Worm (Caenorhabditis elegans) whole organism, late embryonic: Measurements from ENCODE around the gene gcy-1.

ENCODE experiments used
- C08G9.2 ChIP-seq: sonication (generic microtip); optimal IDR thresholded peaks from 2 replicates; lab custom pipeline; 2016; ENCODE audit warnings: mild to moderate bottlenecking, missing genetic modification characterization, moderate library complexity, missing compliant biosample characterization
- C38D4.7 ChIP-seq: fragments of 200-800 bp; sonication (Bioruptor generic); optimal IDR thresholded peaks from 2 replicates; lab custom pipeline; 2018; ENCODE audit warnings: mild to moderate bottlenecking, missing genetic modification characterization, moderate library complexity, missing compliant biosample characterization
- F13H6.1 ChIP-seq: sonication (generic microtip); optimal IDR thresholded peaks from 2 replicates; lab custom pipeline; 2016; ENCODE audit warnings: missing genetic modification characterization, missing compliant biosample characterization
- K02D7.2 ChIP-seq: sonication (generic microtip); optimal IDR thresholded peaks from 2 replicates; lab custom pipeline; 2017; ENCODE audit warnings: mild to moderate bottlenecking, missing genetic modification characterization, missing compliant biosample characterization
- K09A11.1 ChIP-seq: sonication (generic microtip); optimal IDR thresholded peaks from 2 replicates; lab custom pipeline; 2017; ENCODE audit warnings: antibody characterized with exemption, mild to moderate bottlenecking, missing genetic modification characterization, missing compliant biosample characterization; ENCODE audit not compliant: insufficient read depth
- ahr-1 ChIP-seq: sonication (generic microtip); optimal IDR thresholded peaks from 2 replicates; lab custom pipeline; 2016; ENCODE audit warnings: missing genetic modification characterization, missing compliant biosample characterization
- ceh-14 ChIP-seq: sonication (generic microtip); optimal IDR thresholded peaks from 2 replicates; lab custom pipeline; 2016; ENCODE audit warnings: missing genotype, missing genetic modification characterization, missing compliant biosample characterization
- ceh-18 ChIP-seq: sonication (generic microtip); optimal IDR thresholded peaks from 2 replicates; lab custom pipeline; 2016; ENCODE audit warnings: missing genetic modification characterization, missing compliant biosample characterization
- ceh-19 ChIP-seq: fragments of 200-800 bp; sonication (Bioruptor generic); optimal IDR thresholded peaks from 2 replicates; lab custom pipeline; 2018; ENCODE audit warnings: mild to moderate bottlenecking, missing genetic modification characterization, missing compliant biosample characterization
- ceh-2 ChIP-seq: sonication (generic microtip); optimal IDR thresholded peaks from 2 replicates; lab custom pipeline; 2016; ENCODE audit warnings: missing genotype, missing genetic modification characterization, missing compliant biosample characterization
- ceh-22 ChIP-seq: sonication (generic microtip); optimal IDR thresholded peaks from 2 replicates; lab custom pipeline; 2017; ENCODE audit warnings: missing biosample characterization, missing genetic modification characterization
- ceh-30 ChIP-seq: fragments of 150-350 bp; optimal IDR thresholded peaks from 2 replicates; lab custom pipeline; 2014; ENCODE audit warnings: missing biosample characterization, missing genetic modification characterization
- ceh-34 ChIP-seq: sonication (generic microtip); optimal IDR thresholded peaks from 2 replicates; lab custom pipeline; 2016; ENCODE audit warnings: mild to moderate bottlenecking, missing genetic modification characterization, missing compliant biosample characterization
- ceh-45 ChIP-seq: fragments of 200-800 bp; sonication (Bioruptor generic); IDR thresholded peaks from 2 replicates; pipeline ENCODE4 v1.3.6; 2022; ENCODE audit warnings: missing genetic modification reagents, missing genetic modification characterization, missing compliant biosample characterization
- ceh-48 ChIP-seq: sonication (generic microtip); optimal IDR thresholded peaks from 2 replicates; lab custom pipeline; 2016; ENCODE audit warnings: missing genetic modification characterization, inconsistent platforms, missing compliant biosample characterization
- ceh-6 ChIP-seq: fragments of 200-800 bp; sonication (Bioruptor generic); optimal IDR thresholded peaks from 2 replicates; lab custom pipeline; 2018; ENCODE audit warnings: mild to moderate bottlenecking, missing genetic modification characterization, missing compliant biosample characterization
- ceh-9 ChIP-seq: sonication (generic microtip); optimal IDR thresholded peaks from 2 replicates; lab custom pipeline; 2016; ENCODE audit warnings: mild to moderate bottlenecking, missing genetic modification characterization, inconsistent platforms, missing compliant biosample characterization
- che-1 ChIP-seq: sonication (generic microtip); optimal IDR thresholded peaks from 2 replicates; lab custom pipeline; 2016; ENCODE audit warnings: mild to moderate bottlenecking, missing genetic modification characterization, missing compliant biosample characterization
- elt-2 ChIP-seq: sonication (generic microtip); optimal IDR thresholded peaks from 2 replicates; lab custom pipeline; 2016; ENCODE audit warnings: missing genetic modification reagents, missing genetic modification characterization, missing compliant biosample characterization
- elt-4 ChIP-seq: sonication (generic microtip); optimal IDR thresholded peaks from 2 replicates; lab custom pipeline; 2016; ENCODE audit warnings: missing genetic modification characterization, missing compliant biosample characterization
- ets-4 ChIP-seq: sonication (generic microtip); optimal IDR thresholded peaks from 2 replicates; lab custom pipeline; 2016; ENCODE audit warnings: missing genetic modification characterization, missing compliant biosample characterization
- gmeb-2 ChIP-seq: sonication (generic microtip); optimal IDR thresholded peaks from 2 replicates; lab custom pipeline; 2016; ENCODE audit warnings: missing genetic modification characterization, inconsistent platforms, missing compliant biosample characterization
- hlh-13 ChIP-seq: fragments of 200-800 bp; sonication (Bioruptor generic); optimal IDR thresholded peaks from 2 replicates; lab custom pipeline; 2018; ENCODE audit warnings: mild to moderate bottlenecking, missing genetic modification characterization, missing compliant biosample characterization
- hlh-15 ChIP-seq: sonication (generic microtip); optimal IDR thresholded peaks from 2 replicates; lab custom pipeline; 2016; ENCODE audit warnings: missing genetic modification characterization, missing compliant biosample characterization
- hlh-6 ChIP-seq: sonication (generic microtip); optimal IDR thresholded peaks from 2 replicates; lab custom pipeline; 2016; ENCODE audit warnings: missing genotype, missing genetic modification characterization, missing compliant biosample characterization
- hlh-8 ChIP-seq: sonication (generic microtip); optimal IDR thresholded peaks from 2 replicates; lab custom pipeline; 2016; ENCODE audit warnings: missing genotype, missing genetic modification characterization, missing compliant biosample characterization
- madf-2 ChIP-seq: sonication (generic microtip); optimal IDR thresholded peaks from 2 replicates; lab custom pipeline; 2017; ENCODE audit warnings: missing genetic modification characterization, missing compliant biosample characterization
- nfya-1 ChIP-seq: sonication (generic microtip); optimal IDR thresholded peaks from 2 replicates; lab custom pipeline; 2017; ENCODE audit warnings: missing genetic modification characterization, mild to moderate bottlenecking, missing compliant biosample characterization, antibody characterized with exemption, moderate library complexity
- nhr-11 ChIP-seq: fragments of 150-350 bp; optimal IDR thresholded peaks from 2 replicates; lab custom pipeline; 2014; ENCODE audit warnings: missing biosample characterization, missing genetic modification characterization
- nhr-232 ChIP-seq: sonication (generic microtip); optimal IDR thresholded peaks from 2 replicates; lab custom pipeline; 2016; ENCODE audit warnings: missing genetic modification characterization, missing compliant biosample characterization
- npax-4 ChIP-seq: sonication (generic microtip); optimal IDR thresholded peaks from 2 replicates; lab custom pipeline; 2016; ENCODE audit warnings: missing genetic modification characterization, missing compliant biosample characterization
- pag-3 ChIP-seq: sonication (generic microtip); optimal IDR thresholded peaks from 2 replicates; lab custom pipeline; 2016; ENCODE audit warnings: missing compliant biosample characterization, missing genetic modification characterization, borderline replicate concordance
- pat-9 ChIP-seq: fragments of 200-800 bp; sonication (Bioruptor generic); optimal IDR thresholded peaks from 2 replicates; lab custom pipeline; 2018; ENCODE audit warnings: mild to moderate bottlenecking, missing genetic modification characterization, moderate library complexity, missing compliant biosample characterization
- pax-1 ChIP-seq: fragments of 150-350 bp; optimal IDR thresholded peaks from 2 replicates; lab custom pipeline; 2014; ENCODE audit warnings: missing biosample characterization, missing genetic modification characterization
- pha-2 ChIP-seq: sonication (generic microtip); optimal IDR thresholded peaks from 2 replicates; lab custom pipeline; 2017; ENCODE audit warnings: mild to moderate bottlenecking, missing genetic modification characterization, missing compliant biosample characterization
- pha-4 ChIP-seq: fragments of 150-350 bp; optimal IDR thresholded peaks from 2 replicates; lab custom pipeline; 2018; ENCODE audit warnings: missing biosample characterization, missing genetic modification reagents, missing genetic modification characterization
- pqm-1 ChIP-seq: sonication (generic microtip); optimal IDR thresholded peaks from 2 replicates; lab custom pipeline; 2016; ENCODE audit warnings: missing genetic modification characterization, missing compliant biosample characterization
- pros-1 ChIP-seq: fragments of 150-350 bp; optimal IDR thresholded peaks from 2 replicates; lab custom pipeline; 2014; ENCODE audit warnings: missing biosample characterization, missing genetic modification reagents, missing genetic modification characterization
- ref-2 ChIP-seq: sonication (generic microtip); optimal IDR thresholded peaks from 2 replicates; lab custom pipeline; 2016; ENCODE audit warnings: missing genetic modification characterization, missing compliant biosample characterization
- rnt-1 ChIP-seq: sonication (generic microtip); optimal IDR thresholded peaks from 2 replicates; lab custom pipeline; 2016; ENCODE audit warnings: missing genetic modification characterization, missing compliant biosample characterization
- sdc-2 ChIP-seq: sonication (generic microtip); optimal IDR thresholded peaks from 2 replicates; lab custom pipeline; 2016; ENCODE audit warnings: missing genotype, missing genetic modification characterization, missing compliant biosample characterization
- sox-2 ChIP-seq: fragments of 200-800 bp; sonication (Bioruptor generic); IDR thresholded peaks from 2 replicates; pipeline ENCODE4 v1.3.6; 2022; ENCODE audit warnings: missing genetic modification reagents, missing genetic modification characterization, missing compliant biosample characterization
- syd-9 ChIP-seq: sonication (generic microtip); optimal IDR thresholded peaks from 2 replicates; lab custom pipeline; 2016; ENCODE audit warnings: mild to moderate bottlenecking, missing genetic modification characterization, moderate library complexity, missing compliant biosample characterization
- tbx-2 ChIP-seq: sonication (generic microtip); optimal IDR thresholded peaks from 2 replicates; lab custom pipeline; 2016; ENCODE audit warnings: missing genetic modification characterization, missing compliant biosample characterization
- tbx-7 ChIP-seq: sonication (generic microtip); optimal IDR thresholded peaks from 2 replicates; lab custom pipeline; 2016; ENCODE audit warnings: missing genotype, missing genetic modification characterization, missing compliant biosample characterization
- unc-3 ChIP-seq, 2 experiments: fragments of 200-800 bp in 1 of 2; sonication (Bioruptor generic) in 1 of 2; sonication (generic microtip) in 1 of 2; conservative IDR thresholded peaks in 1 of 2; optimal IDR thresholded peaks in 1 of 2; 2 replicates each; pipeline versions ENCODE4 v1.3.6 to Lab custom; 2016 to 2022; ENCODE audit warnings: missing compliant biosample characterization in 2 of 2, missing genetic modification characterization in 2 of 2, missing genetic modification reagents in 1 of 2
- unc-42 ChIP-seq: sonication (generic microtip); optimal IDR thresholded peaks from 2 replicates; lab custom pipeline; 2016; ENCODE audit warnings: missing genotype, missing genetic modification characterization, missing compliant biosample characterization
- zip-5 ChIP-seq: sonication (generic microtip); optimal IDR thresholded peaks from 2 replicates; lab custom pipeline; 2016; ENCODE audit warnings: missing genetic modification characterization, missing compliant biosample characterization
- ztf-16 ChIP-seq: sonication (generic microtip); optimal IDR thresholded peaks from 2 replicates; lab custom pipeline; 2017; ENCODE audit warnings: missing genetic modification characterization, missing compliant biosample characterization

The gcy-1 gene

ce11 chrII:9516836-9517235 is at the start of gene gcy-1:
Gene gcy-1, minus strand, starts transcription at chrII:9516936.
- no peak for TF ChIP-seq ets-4 (tag; lab: Kevin White, UChicago)
- TF ChIP-seq ceh-19 (GFP tag; lab: Kevin White, UChicago) = no peak
- no peak for TF ChIP-seq pha-4
- no peak for TF ChIP-seq ceh-14 (tag; lab: Kevin White, UChicago)
- TF ChIP-seq C38D4.7 (GFP tag; lab: Kevin White, UChicago) = no peak
- no peak for TF ChIP-seq hlh-15
- no peak for TF ChIP-seq ztf-16 (tag; lab: Kevin White, UChicago)
- TF ChIP-seq sox-2 = no peak
- no peak for TF ChIP-seq rnt-1 (tag; lab: Kevin White, UChicago)
- TF ChIP-seq ref-2 (tag; lab: Kevin White, UChicago) = no peak

ce11 chrII:9566045-9566444 is 49.3 kb upstream of the gcy-1 start:
- TF ChIP-seq ztf-16 (tag; lab: Kevin White, UChicago) (peak; percentile 68), ets-4 (tag; lab: Kevin White, UChicago) (no peak), pqm-1 (no peak), ref-2 (tag; lab: Kevin White, UChicago) (peak; percentile 85), pat-9 (tag; lab: Kevin White, UChicago) (peak; percentile 84), pag-3 (peak; percentile 68), npax-4 (tag; lab: Kevin White, UChicago) (peak; percentile 79), hlh-13 (peak; percentile 73), hlh-8 (peak; percentile 49), C08G9.2 (tag; lab: Kevin White, UChicago) (peak; percentile 72), ceh-45 (GFP tag; lab: Robert Waterston, UW) (peak; percentile 83), sox-2 (peak; percentile 76), pax-1 (tag; lab: Kevin White, UChicago) (no peak), rnt-1 (tag; lab: Kevin White, UChicago) (peak; percentile 63), F13H6.1 (peak; percentile 68), ahr-1 (tag; lab: Kevin White, UChicago) (peak; percentile 67), madf-2 (tag; lab: Kevin White, UChicago) (peak; percentile 76), hlh-15 (peak; percentile 77), elt-2 (tag; lab: Kevin White, UChicago) (peak; percentile 91), syd-9 (tag; lab: Kevin White, UChicago) (peak; percentile 86), K02D7.2 (tag; lab: Kevin White, UChicago) (peak; percentile 72), unc-42 (tag; lab: Kevin White, UChicago) (peak; percentile 38), ceh-19 (GFP tag; lab: Kevin White, UChicago) (peak; percentile 91), ceh-6 (peak; percentile 88), elt-4 (tag; lab: Kevin White, UChicago) (no peak), hlh-6 (tag; lab: Kevin White, UChicago) (peak; percentile 93), ceh-14 (tag; lab: Kevin White, UChicago) (peak; percentile 16), pha-2 (tag; lab: Kevin White, UChicago) (peak; percentile 75), che-1 (peak; percentile 89), pha-4 (no peak), ceh-30 (tag; lab: Kevin White, UChicago) (no peak), nfya-1 (tag; lab: Kevin White, UChicago) (peak; percentile 53), ceh-34 (tag; lab: Kevin White, UChicago) (peak; percentile 80), ceh-18 (tag; lab: Kevin White, UChicago) (peak; percentile 70), nhr-11 (tag; lab: Kevin White, UChicago) (no peak), ceh-22 (tag; lab: Kevin White, UChicago) (no peak), tbx-7 (tag; lab: Kevin White, UChicago) (peak; percentile 45), zip-5 (peak; percentile 65), gmeb-2 (tag; lab: Kevin White, UChicago) (peak; percentile 81), ceh-48 (tag; lab: Kevin White, UChicago) (peak; percentile 73), sdc-2 (tag; lab: Kevin White, UChicago) (peak; percentile 80), ceh-9 (tag; lab: Kevin White, UChicago) (peak; percentile 74), pros-1 (no peak), nhr-232 (tag; lab: Kevin White, UChicago) (peak; percentile 89), K09A11.1 (peak; percentile 83), ceh-2 (tag; lab: Kevin White, UChicago) (peak; percentile 60), tbx-2 (tag; lab: Kevin White, UChicago) (peak; percentile 67), unc-3 (GFP tag; conservative IDR thresholded peaks at IDR 0.05; lab: Robert Waterston, UW) (peak; percentile 80), unc-3 (tag; optimal IDR thresholded peaks at IDR 0.05; lab: Kevin White, UChicago) (peak; percentile 63)
